Fruit fly (Drosophila melanogaster) whole organism, larva: ENCODE results near the gene CG17687.

Experiments
- noc ChIP-seq: fragments of 200-800 bp; sonication (Bioruptor generic); optimal IDR thresholded peaks from 3 replicates; lab custom pipeline; 2019; ENCODE audit warnings: missing biosample characterization, mild to moderate bottlenecking, missing genetic modification characterization, moderate library complexity

The CG17687 gene

DNA sequence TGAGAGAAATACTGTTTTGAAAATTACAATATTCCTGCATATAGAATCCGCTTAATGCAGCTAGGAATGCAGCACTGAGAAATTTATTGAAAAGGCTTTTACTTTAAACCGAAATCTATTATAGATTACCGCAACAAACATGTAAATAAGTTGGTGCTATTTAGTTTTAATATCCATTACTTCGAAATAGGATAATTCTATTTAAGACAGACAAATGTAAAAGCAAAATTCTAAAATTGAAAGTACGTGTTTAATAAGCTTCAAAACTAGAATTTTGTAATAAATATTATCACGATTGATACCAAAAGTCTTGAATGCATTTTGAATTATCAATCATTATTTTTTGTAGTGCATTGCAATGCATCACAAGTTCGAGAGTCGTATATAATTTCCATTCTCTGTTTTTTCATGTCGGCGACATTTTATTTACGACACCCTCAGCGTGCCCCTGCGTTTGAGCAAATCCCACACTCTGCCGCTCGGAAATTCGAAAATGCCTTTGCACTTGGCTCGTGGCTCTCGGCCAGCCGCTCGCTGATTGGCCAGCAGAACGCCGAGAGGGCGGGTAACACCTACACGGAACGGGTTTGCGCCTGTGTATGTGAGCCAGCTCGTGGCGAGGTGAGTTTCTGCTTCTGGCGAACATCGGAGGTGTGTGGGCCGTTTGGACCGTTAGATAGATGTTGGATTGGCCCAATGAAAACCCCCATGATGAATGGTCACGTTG is 54.5 kb downstream of the CG17687 start:
- no peak for TF ChIP-seq noc (tag; lab: Kevin White, UChicago)
